Worm (Caenorhabditis elegans): ENCODE results near the gene srg-7.

DNA sequence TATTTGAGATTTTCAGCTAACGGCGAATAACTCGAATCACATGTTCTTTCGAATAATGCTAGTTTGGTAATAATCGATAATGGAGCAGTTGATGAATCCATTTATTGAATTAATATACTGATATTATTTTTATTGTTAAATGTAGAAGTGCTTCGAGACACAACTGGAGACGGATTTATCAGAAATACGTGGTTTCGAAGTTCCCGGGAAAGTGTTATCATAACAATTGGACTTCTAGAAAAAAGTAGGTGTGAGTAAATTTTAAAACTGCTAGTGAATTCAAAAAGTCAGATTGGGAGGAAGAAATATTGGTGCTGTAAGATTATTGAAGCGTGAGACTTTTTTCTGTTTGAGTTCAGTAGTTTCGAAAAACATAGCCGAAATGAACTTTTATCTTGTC, 7.8 kb downstream of the srg-7 start, which contains the start of gene srg-2:
- TF ChIP-seq nhr-11 (tag; optimal IDR thresholded peaks at IDR 0.05) = no peak
- TF ChIP-seq fkh-10 (GFP tag; optimal IDR thresholded peaks at IDR 0.05) = no peak
- TF ChIP-seq tbx-2 (tag; optimal IDR thresholded peaks at IDR 0.05) = no peak
- TF ChIP-seq jun-1 (tag; optimal IDR thresholded peaks at IDR 0.05) = no peak
- no peak for TF ChIP-seq efl-1 (optimal IDR thresholded peaks at IDR 0.05)
- no peak for TF ChIP-seq efl-1 (GFP tag; optimal IDR thresholded peaks at IDR 0.05 in 1 of 2)
- no peak for TF ChIP-seq snu-23 (GFP tag; optimal IDR thresholded peaks at IDR 0.05)
- TF ChIP-seq mdl-1 (tag; optimal IDR thresholded peaks at IDR 0.05) = no peak
- TF ChIP-seq nhr-237 (tag; optimal IDR thresholded peaks at IDR 0.05) = no peak
- TF ChIP-seq unc-62 (GFP tag; optimal IDR thresholded peaks at IDR 0.05) = no peak

Data from whole organism, L1 larva.